Worm (Caenorhabditis elegans) whole organism, L3 larva: ENCODE data around the gene acl-2.

Experiments used
- elt-2 ChIP-seq: sonication (generic microtip); optimal IDR thresholded peaks from 2 replicates; lab custom pipeline; 2016; ENCODE audit warnings: missing genetic modification reagents, mild to moderate bottlenecking, missing genetic modification characterization, missing compliant biosample characterization
- fkh-10 ChIP-seq: sonication (generic microtip); optimal IDR thresholded peaks from 2 replicates; lab custom pipeline; 2017; ENCODE audit warnings: missing biosample characterization, missing genetic modification reagents, missing genetic modification characterization
- fos-1 ChIP-seq: fragments of 150-350 bp; optimal IDR thresholded peaks from 2 replicates; lab custom pipeline; 2014; ENCODE audit warnings: missing biosample characterization, missing genetic modification characterization
- lsy-12 ChIP-seq: sonication (generic microtip); optimal IDR thresholded peaks from 2 replicates; lab custom pipeline; 2016; ENCODE audit warnings: mild to moderate bottlenecking, missing genetic modification characterization, missing compliant biosample characterization
- nhr-23 ChIP-seq: fragments of 150-350 bp; optimal IDR thresholded peaks from 2 replicates; lab custom pipeline; 2014; ENCODE audit warnings: missing biosample characterization, missing genetic modification reagents, missing genetic modification characterization
- nhr-237 ChIP-seq: fragments of 150-350 bp; optimal IDR thresholded peaks from 2 replicates; lab custom pipeline; 2014; ENCODE audit warnings: missing biosample characterization, missing genetic modification characterization
- nhr-76 ChIP-seq: fragments of 150-350 bp; sonication (generic microtip); optimal IDR thresholded peaks from 5 replicates; lab custom pipeline; 2014; ENCODE audit warnings: missing biosample characterization, missing genetic modification characterization
- pha-4 ChIP-seq: fragments of 150-350 bp; optimal IDR thresholded peaks from 2 replicates; lab custom pipeline; 2014; ENCODE audit warnings: missing biosample characterization, missing genetic modification reagents, missing genetic modification characterization
- pqm-1 ChIP-seq: fragments of 150-350 bp; optimal IDR thresholded peaks from 2 replicates; lab custom pipeline; 2017; ENCODE audit warnings: missing biosample characterization, missing genetic modification characterization, inconsistent platforms
- skn-1 ChIP-seq: fragments of 150-350 bp; optimal IDR thresholded peaks from 2 replicates; lab custom pipeline; 2014; ENCODE audit warnings: missing biosample characterization, missing genetic modification characterization

DNA sequence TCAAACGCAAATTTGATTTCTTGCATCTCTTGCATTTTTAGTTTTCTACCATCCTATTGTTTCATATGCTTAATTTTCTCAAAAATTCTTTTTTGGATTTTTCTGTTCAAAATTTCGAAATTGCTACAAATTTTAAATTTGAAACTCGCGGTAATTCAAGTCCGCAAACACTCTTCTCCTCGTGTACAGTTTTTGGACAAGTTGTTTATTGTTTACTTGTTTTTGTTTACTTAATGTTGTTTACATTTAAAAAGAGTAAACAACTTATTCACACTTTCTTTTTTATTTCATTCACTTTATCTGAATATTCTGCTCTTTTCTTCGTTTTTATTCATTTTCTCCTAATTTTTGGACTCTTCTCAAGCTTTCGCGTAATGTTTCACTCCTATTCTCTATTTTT lies 12.6 kb downstream of the acl-2 start:
- TF ChIP-seq fkh-10 (GFP tag; lab: Kevin White, UChicago) (no peak), fos-1 (tag; lab: Kevin White, UChicago) (no peak), skn-1 (tag; lab: Kevin White, UChicago) (no peak), lsy-12 (tag; lab: Kevin White, UChicago) (no peak), elt-2 (tag; lab: Kevin White, UChicago) (no peak), pha-4 (tag; lab: Kevin White, UChicago) (no peak), nhr-23 (no peak), pqm-1 (tag; lab: Kevin White, UChicago) (no peak), nhr-76 (no peak), nhr-237 (tag; lab: Kevin White, UChicago) (no peak)
